Fruit fly (Drosophila melanogaster): ENCODE data around the gene CG31642.

The CG31642 gene

DNA sequence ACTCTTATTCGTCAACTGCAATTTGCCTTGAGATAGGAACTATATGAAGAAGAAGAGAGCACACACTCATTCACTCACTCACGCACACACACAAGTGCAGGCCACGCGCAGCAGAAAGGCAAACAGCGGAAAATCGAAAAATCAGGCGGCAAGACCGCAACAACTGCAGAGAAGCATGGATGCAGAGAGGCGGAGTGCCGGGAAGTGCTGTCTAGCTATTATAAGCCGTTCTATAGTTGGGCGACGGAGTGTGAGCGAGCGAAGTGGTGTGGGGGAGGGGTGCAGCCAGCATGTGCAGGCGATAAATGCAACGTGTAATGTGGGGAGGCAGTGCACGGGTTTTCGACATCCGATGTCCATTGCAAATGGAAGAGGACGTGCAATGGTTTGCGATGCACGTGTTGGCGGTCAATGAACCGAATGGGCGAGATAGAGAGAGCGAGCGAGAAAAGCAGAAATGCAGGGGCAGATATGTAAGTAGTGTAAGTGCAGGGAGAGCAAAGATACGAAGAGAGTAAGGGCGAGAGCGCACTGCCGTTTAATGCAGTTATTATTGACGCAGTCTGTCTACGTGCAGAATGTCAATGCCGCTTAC, 39.5 kb upstream of the CG31642 start (continued):
- TF ChIP-seq H2.0 (GFP tag; IDR thresholded peaks at IDR 0.05) = no peak
- TF ChIP-seq pros (GFP tag; optimal IDR thresholded peaks at IDR 0.05) = peak; percentile 95
- TF ChIP-seq lov (optimal IDR thresholded peaks at IDR 0.05) = no peak
- no peak for TF ChIP-seq lov (GFP tag; IDR thresholded peaks at IDR 0.05)
- TF ChIP-seq Atf3 (GFP tag; optimal IDR thresholded peaks at IDR 0.05) = no peak
- TF ChIP-seq CG7963 (GFP tag; IDR thresholded peaks at IDR 0.05; ENCODE audit: partially characterized antibody) = no peak
- TF ChIP-seq Deaf1 (tag; optimal IDR thresholded peaks at IDR 0.05) = peak; percentile 53
- TF ChIP-seq shn (GFP tag; optimal IDR thresholded peaks at IDR 0.05) = no peak
- TF ChIP-seq Antp (GFP tag; optimal IDR thresholded peaks at IDR 0.05) = no peak
- no peak for TF ChIP-seq tx (GFP tag; optimal IDR thresholded peaks at IDR 0.05)
- peak; percentile 98 for TF ChIP-seq cwo (GFP tag; optimal IDR thresholded peaks at IDR 0.05)
- no peak for TF ChIP-seq gt (GFP tag; IDR thresholded peaks at IDR 0.05)
- no peak for TF ChIP-seq Atf6 (GFP tag; IDR thresholded peaks at IDR 0.05)
- peak; percentile 28 for TF ChIP-seq Jarid2 (GFP tag; optimal IDR thresholded peaks at IDR 0.05)
- peak; percentile 69 for TF ChIP-seq CG7987 (GFP tag; optimal IDR thresholded peaks at IDR 0.05)
- peak; percentile 41 for TF ChIP-seq CG1832 (GFP tag; optimal IDR thresholded peaks at IDR 0.05)
- TF ChIP-seq CG3995 (GFP tag; optimal IDR thresholded peaks at IDR 0.05) = no peak
- TF ChIP-seq Nf-YC (tag; optimal IDR thresholded peaks at IDR 0.05) = no peak
- no peak for TF ChIP-seq hth (optimal IDR thresholded peaks at IDR 0.05)
- TF ChIP-seq abd-A (tag; optimal IDR thresholded peaks at IDR 0.05) = peak; percentile 55
- no peak for TF ChIP-seq schlank (tag; optimal IDR thresholded peaks at IDR 0.05)
- no peak for TF ChIP-seq CG11398 (GFP tag; optimal IDR thresholded peaks at IDR 0.05)
- TF ChIP-seq stwl (tag; optimal IDR thresholded peaks at IDR 0.05) = peak; percentile 64
- no peak for TF ChIP-seq CG33213 (GFP tag; optimal IDR thresholded peaks at IDR 0.05)
- TF ChIP-seq ro (GFP tag; IDR thresholded peaks at IDR 0.05) = no peak
- TF ChIP-seq ab (GFP tag; optimal IDR thresholded peaks at IDR 0.05) = no peak
- TF ChIP-seq sens (GFP tag) = peak; percentile 78
- no peak for TF ChIP-seq fd102C (GFP tag; optimal IDR thresholded peaks at IDR 0.05)
- no peak for TF ChIP-seq HLH4C (GFP tag; IDR thresholded peaks at IDR 0.05; ENCODE audit: partially characterized antibody)
- peak; percentile 20 for TF ChIP-seq CG11723 (GFP tag; optimal IDR thresholded peaks at IDR 0.05)
- TF ChIP-seq sd (tag; optimal IDR thresholded peaks at IDR 0.05) = no peak
- TF ChIP-seq CG17568 (GFP tag; optimal IDR thresholded peaks at IDR 0.05) = no peak
- TF ChIP-seq unc-4 (GFP tag; IDR thresholded peaks at IDR 0.05; ENCODE audit: partially characterized antibody) = no peak
- no peak for TF ChIP-seq en (GFP tag; optimal IDR thresholded peaks at IDR 0.05)
- no peak for TF ChIP-seq CG17802 (tag; optimal IDR thresholded peaks at IDR 0.05)
- no peak for TF ChIP-seq slbo (GFP tag; IDR thresholded peaks at IDR 0.05)
- TF ChIP-seq Scr (GFP tag; IDR thresholded peaks at IDR 0.05; ENCODE audit: partially characterized antibody) = 0 out of 2 replicates have a peak, but pooled peaks have one; percentile 27
- TF ChIP-seq Max (GFP tag; optimal IDR thresholded peaks at IDR 0.05) = peak; percentile 84
- peak; percentile 73 for TF ChIP-seq Elba2 (GFP tag; optimal IDR thresholded peaks at IDR 0.05)
- no peak for TF ChIP-seq tin (GFP tag; optimal IDR thresholded peaks at IDR 0.05)
- no peak for TF ChIP-seq CG11504 (tag; optimal IDR thresholded peaks at IDR 0.05)
- TF ChIP-seq Poxn (GFP tag; IDR thresholded peaks at IDR 0.05) = no peak
- peak; percentile 99 for TF ChIP-seq kni (GFP tag; optimal IDR thresholded peaks at IDR 0.05)
- no peak for TF ChIP-seq Ada2b (GFP tag; IDR thresholded peaks at IDR 0.05)
- no peak for TF ChIP-seq CG2120 (GFP tag; optimal IDR thresholded peaks at IDR 0.05)
- TF ChIP-seq Ets97D (GFP tag; optimal IDR thresholded peaks at IDR 0.05) = peak; percentile 6
- no peak for TF ChIP-seq mirr (GFP tag; optimal IDR thresholded peaks at IDR 0.05)
- peak; percentile 14 for TF ChIP-seq gsb-n (tag; optimal IDR thresholded peaks at IDR 0.05)
- TF ChIP-seq bsh (GFP tag; optimal IDR thresholded peaks at IDR 0.05) = no peak
- TF ChIP-seq kah (GFP tag; optimal IDR thresholded peaks at IDR 0.05) = peak; percentile 46
- TF ChIP-seq eyg (GFP tag; optimal IDR thresholded peaks at IDR 0.05) = no peak

Data from whole organism, embryonic.